Worm (Caenorhabditis elegans) whole organism, young adult: ENCODE data around the gene C31B8.9.
"Not testable (repeated sequence)": the region's sequence is repeated elsewhere in the genome, so short reads cannot be mapped to it uniquely, and the experiment has no call there.

Experiments used
- B0019.2 ChIP-seq: fragments of 200-800 bp; sonication (Bioruptor generic); conservative IDR thresholded peaks from 2 replicates; pipeline ENCODE4 v1.3.6; 2022; ENCODE audit warnings: missing genetic modification reagents, missing genetic modification characterization, missing compliant biosample characterization
- F23B12.7 ChIP-seq: sonication (generic microtip); optimal IDR thresholded peaks from 2 replicates; lab custom pipeline; 2017; ENCODE audit warnings: missing genetic modification characterization, mild to moderate bottlenecking, missing compliant biosample characterization, antibody characterized with exemption, moderate library complexity; ENCODE audit not compliant: insufficient read depth
- F33H1.4 ChIP-seq: fragments of 200-800 bp; sonication (Bioruptor generic); IDR thresholded peaks from 2 replicates; pipeline ENCODE4 v1.3.6; 2022; ENCODE audit warnings: missing genetic modification reagents, missing genetic modification characterization, missing compliant biosample characterization
- F37B4.10 ChIP-seq: fragments of 200-800 bp; sonication (Bioruptor generic); IDR thresholded peaks from 2 replicates; pipeline ENCODE4 v1.3.6; 2022; ENCODE audit warnings: missing genetic modification characterization, missing compliant biosample characterization
- F52B5.7 ChIP-seq: sonication (generic microtip); optimal IDR thresholded peaks from 2 replicates; lab custom pipeline; 2016; ENCODE audit warnings: mild to moderate bottlenecking, missing genetic modification characterization, missing compliant biosample characterization
- F57C9.4 ChIP-seq: sonication (generic microtip); optimal IDR thresholded peaks from 2 replicates; lab custom pipeline; 2017; ENCODE audit warnings: mild to moderate bottlenecking, missing genetic modification characterization, missing compliant biosample characterization
- Y67H2A.10 ChIP-seq: fragments of 200-800 bp; sonication (Bioruptor generic); conservative IDR thresholded peaks from 2 replicates; pipeline ENCODE4 v1.3.6; 2022; ENCODE audit warnings: missing genetic modification reagents, missing genetic modification characterization, missing compliant biosample characterization
- atf-7 ChIP-seq: sonication (generic microtip); optimal IDR thresholded peaks from 2 replicates; lab custom pipeline; 2017; ENCODE audit warnings: mild to moderate bottlenecking, missing genetic modification characterization, missing compliant biosample characterization
- athp-1 ChIP-seq: sonication (generic microtip); optimal IDR thresholded peaks from 2 replicates; lab custom pipeline; 2017; ENCODE audit warnings: mild to moderate bottlenecking, missing genetic modification characterization, missing compliant biosample characterization
- ccch-3 ChIP-seq: fragments of 200-800 bp; sonication (Bioruptor generic); optimal IDR thresholded peaks from 2 replicates; lab custom pipeline; 2018; ENCODE audit warnings: mild to moderate bottlenecking, missing genetic modification characterization, missing compliant biosample characterization
- ceh-100 ChIP-seq: fragments of 200-800 bp; sonication (Bioruptor generic); IDR thresholded peaks from 2 replicates; pipeline ENCODE4 v1.3.6; 2022; ENCODE audit warnings: missing genetic modification reagents, missing genetic modification characterization, missing compliant biosample characterization
- ceh-27 ChIP-seq: fragments of 200-800 bp; sonication (Bioruptor generic); optimal IDR thresholded peaks from 2 replicates; lab custom pipeline; 2018; ENCODE audit warnings: mild to moderate bottlenecking, missing genetic modification characterization, moderate library complexity, missing compliant biosample characterization
- dox-1 ChIP-seq: fragments of 200-800 bp; sonication (Bioruptor generic); IDR thresholded peaks from 2 replicates; pipeline ENCODE4 v1.3.6; 2022; ENCODE audit warnings: missing genetic modification reagents, missing genetic modification characterization, missing compliant biosample characterization
- dpff-1 ChIP-seq: sonication (generic microtip); optimal IDR thresholded peaks from 2 replicates; lab custom pipeline; 2017; ENCODE audit warnings: mild to moderate bottlenecking, missing genetic modification characterization, missing compliant biosample characterization
- efl-1 ChIP-seq: fragments of 150-350 bp; optimal IDR thresholded peaks from 2 replicates; lab custom pipeline; 2014; ENCODE audit warnings: missing biosample characterization, missing genetic modification reagents, missing genetic modification characterization
- egl-18 ChIP-seq: fragments of 200-800 bp; sonication (Bioruptor generic); IDR thresholded peaks from 2 replicates; pipeline ENCODE4 v1.3.6; 2022; ENCODE audit warnings: missing genetic modification reagents, missing genetic modification characterization, missing compliant biosample characterization
- hsf-1 ChIP-seq: fragments of 200-800 bp; sonication (Bioruptor generic); IDR thresholded peaks from 2 replicates; pipeline ENCODE4 v1.3.6; 2022; ENCODE audit warnings: missing genetic modification reagents, missing genetic modification characterization, missing compliant biosample characterization
- lin-35 ChIP-seq, 3 experiments: fragments of 150-350 bp in 2 of 3; sonication (generic microtip) in 1 of 3; optimal IDR thresholded peaks; 2 replicates each; lab custom pipeline; 2014 to 2018; ENCODE audit warnings: missing biosample characterization in 3 of 3, missing genetic modification characterization in 3 of 3, missing genetic modification reagents in 3 of 3
- lsy-27 ChIP-seq: sonication (generic microtip); optimal IDR thresholded peaks from 2 replicates; lab custom pipeline; 2017; ENCODE audit warnings: missing genetic modification characterization, mild to moderate bottlenecking, missing compliant biosample characterization, antibody characterized with exemption, missing genotype, borderline replicate concordance; ENCODE audit not compliant: insufficient read depth
- madf-8 ChIP-seq: fragments of 200-800 bp; sonication (Bioruptor generic); conservative IDR thresholded peaks from 2 replicates; pipeline ENCODE4 v1.3.6; 2022; ENCODE audit warnings: missing genetic modification reagents, missing genetic modification characterization, missing compliant biosample characterization
- mes-4 ChIP-seq: sonication (generic microtip); optimal IDR thresholded peaks from 2 replicates; lab custom pipeline; 2016; ENCODE audit warnings: missing genotype, missing genetic modification characterization, missing compliant biosample characterization
- mxl-1 ChIP-seq: sonication (generic microtip); optimal IDR thresholded peaks from 2 replicates; lab custom pipeline; 2016; ENCODE audit warnings: missing genetic modification characterization, missing compliant biosample characterization
- nhr-179 ChIP-seq: sonication (generic microtip); optimal IDR thresholded peaks from 2 replicates; lab custom pipeline; 2016; ENCODE audit warnings: mild to moderate bottlenecking, missing genetic modification characterization, missing compliant biosample characterization
- pbrm-1 ChIP-seq: fragments of 200-800 bp; sonication (Bioruptor generic); IDR thresholded peaks from 2 replicates; pipeline ENCODE4 v1.3.6; 2022; ENCODE audit warnings: missing genetic modification reagents, missing genetic modification characterization, missing compliant biosample characterization
- rcor-1 ChIP-seq: fragments of 200-800 bp; sonication (Bioruptor generic); IDR thresholded peaks from 2 replicates; pipeline ENCODE4 v1.3.6; 2022; ENCODE audit warnings: missing genetic modification reagents, missing genetic modification characterization, missing compliant biosample characterization
- rec-8 ChIP-seq, 2 experiments: sonication (generic microtip); optimal IDR thresholded peaks; 2 replicates each; lab custom pipeline; 2016; ENCODE audit warnings: mild to moderate bottlenecking in 2 of 2, missing genetic modification characterization in 2 of 2, missing genetic modification reagents in 2 of 2, missing genotype in 2 of 2, missing biosample characterization in 1 of 2, missing compliant biosample characterization in 1 of 2, moderate library complexity in 1 of 2
- repo-1 ChIP-seq: sonication (generic microtip); optimal IDR thresholded peaks from 2 replicates; lab custom pipeline; 2017; ENCODE audit warnings: mild to moderate bottlenecking, missing genetic modification characterization, missing compliant biosample characterization
- somi-1 ChIP-seq: fragments of 200-800 bp; sonication (Bioruptor generic); optimal IDR thresholded peaks from 2 replicates; lab custom pipeline; 2018; ENCODE audit warnings: mild to moderate bottlenecking, missing genetic modification characterization, missing compliant biosample characterization
- sptf-2 ChIP-seq: fragments of 200-800 bp; sonication (Bioruptor generic); optimal IDR thresholded peaks from 2 replicates; lab custom pipeline; 2018; ENCODE audit warnings: mild to moderate bottlenecking, missing genetic modification characterization, missing compliant biosample characterization
- tbp1 ChIP-seq: fragments of 200-800 bp; sonication (Bioruptor generic); optimal IDR thresholded peaks from 2 replicates; lab custom pipeline; 2018; ENCODE audit warnings: mild to moderate bottlenecking, missing genetic modification characterization, missing compliant biosample characterization
- tbx-9 ChIP-seq: sonication (generic microtip); optimal IDR thresholded peaks from 2 replicates; lab custom pipeline; 2016; ENCODE audit warnings: borderline replicate concordance, missing genetic modification characterization, inconsistent platforms, missing compliant biosample characterization
- ztf-22 ChIP-seq: fragments of 200-800 bp; sonication (Bioruptor generic); optimal IDR thresholded peaks from 2 replicates; lab custom pipeline; 2018; ENCODE audit warnings: mild to moderate bottlenecking, missing genetic modification characterization, moderate library complexity, missing compliant biosample characterization
- ztf-28 ChIP-seq: fragments of 200-800 bp; sonication (Bioruptor generic); IDR thresholded peaks from 2 replicates; pipeline ENCODE4 v1.3.6; 2022; ENCODE audit warnings: missing genetic modification reagents, missing genetic modification characterization, missing compliant biosample characterization

C31B8.9 gene

DNA sequence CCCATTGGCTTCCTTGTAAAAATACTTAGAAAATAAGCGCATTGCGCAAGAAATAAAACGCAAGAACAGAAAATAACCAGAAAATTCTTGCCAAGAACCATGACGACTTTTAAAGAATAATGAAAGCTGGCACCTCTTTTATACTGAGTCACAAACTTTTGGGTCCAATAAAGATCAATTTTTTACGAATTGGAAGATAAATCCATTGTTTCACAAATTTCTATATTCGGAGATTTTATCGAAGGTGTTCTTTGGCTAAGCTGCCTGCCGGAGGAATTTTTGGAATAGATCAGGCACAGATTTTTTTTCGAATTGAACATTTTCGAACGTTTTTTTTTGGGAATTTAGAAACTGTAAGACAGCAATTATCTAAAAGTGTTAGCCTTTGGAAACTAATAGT, at the start of gene C31B8.9:
C31B8.9 (minus strand) TSS at position 101 of the 400 bp plus-strand sequence.
- no peak for TF ChIP-seq F37B4.10 (GFP tag; lab: Robert Waterston, UW)
- TF ChIP-seq F52B5.7 (tag; lab: Kevin White, UChicago), result no peak
- no peak for TF ChIP-seq rcor-1
- TF ChIP-seq mes-4 (tag; lab: Kevin White, UChicago), result no peak
- TF ChIP-seq repo-1 (tag; lab: Kevin White, UChicago), result no peak
- TF ChIP-seq madf-8 (GFP tag; lab: Robert Waterston, UW), result no peak
- no peak for TF ChIP-seq ceh-27 (GFP tag; lab: Kevin White, UChicago)
- no peak for TF ChIP-seq F23B12.7
- TF ChIP-seq rec-8 (tag; optimal IDR thresholded peaks at IDR 0.05; lab: Kevin White, UChicago), result no peak
- no peak for TF ChIP-seq Y67H2A.10
- TF ChIP-seq nhr-179 (tag; lab: Kevin White, UChicago), result no peak

DNA sequence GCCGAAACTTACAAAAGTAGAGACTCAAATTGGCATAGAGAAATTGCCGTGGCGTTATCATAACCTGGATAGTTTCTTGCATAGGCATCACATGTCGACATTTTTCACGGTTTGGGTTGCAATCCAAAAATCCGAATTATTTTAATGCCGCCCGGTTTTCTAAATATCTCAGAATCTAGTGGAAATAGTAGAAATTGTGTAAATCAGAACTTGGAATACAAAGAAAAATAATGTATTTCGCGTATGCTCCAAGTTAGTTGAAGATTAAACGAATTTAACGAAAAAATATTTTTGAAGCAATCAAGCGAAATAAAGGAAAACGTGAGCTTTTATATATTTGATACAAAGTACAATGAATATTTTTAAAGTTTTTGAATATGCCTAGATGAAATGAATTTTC, 48.1 kb upstream of the C31B8.9 start, which contains the start of gene srw-144:
srw-144 (minus strand) TSS at position 101 of the 400 bp plus-strand sequence.
- TF ChIP-seq F57C9.4 (no peak), mes-4 (tag; lab: Kevin White, UChicago) (no peak), dox-1 (GFP tag; lab: Robert Waterston, UW) (no peak), ztf-28 (no peak), mxl-1 (tag; lab: Kevin White, UChicago) (no peak), dpff-1 (tag; lab: Kevin White, UChicago) (no peak), somi-1 (GFP tag; lab: Kevin White, UChicago) (no peak), lsy-27 (tag; lab: Kevin White, UChicago) (no peak), ztf-22 (GFP tag; lab: Kevin White, UChicago) (no peak), sptf-2 (GFP tag; lab: Kevin White, UChicago) (no peak), ccch-3 (GFP tag; lab: Kevin White, UChicago) (no peak), efl-1 (GFP tag; lab: Kevin White, UChicago) (no peak), B0019.2 (GFP tag; lab: Robert Waterston, UW) (no peak), tbp1 (no peak)

ce11 chrV:2958202-2958601, 45.4 kb upstream of the C31B8.9 start, which contains the start of gene srw-142:
Gene srw-142 (minus strand): TSS chrV:2958302.
- TF ChIP-seq hsf-1 (GFP tag; lab: Robert Waterston, UW) (no peak), ceh-100 (no peak), pbrm-1 (GFP tag; lab: Robert Waterston, UW) (no peak), mes-4 (tag; lab: Kevin White, UChicago) (no peak)

DNA sequence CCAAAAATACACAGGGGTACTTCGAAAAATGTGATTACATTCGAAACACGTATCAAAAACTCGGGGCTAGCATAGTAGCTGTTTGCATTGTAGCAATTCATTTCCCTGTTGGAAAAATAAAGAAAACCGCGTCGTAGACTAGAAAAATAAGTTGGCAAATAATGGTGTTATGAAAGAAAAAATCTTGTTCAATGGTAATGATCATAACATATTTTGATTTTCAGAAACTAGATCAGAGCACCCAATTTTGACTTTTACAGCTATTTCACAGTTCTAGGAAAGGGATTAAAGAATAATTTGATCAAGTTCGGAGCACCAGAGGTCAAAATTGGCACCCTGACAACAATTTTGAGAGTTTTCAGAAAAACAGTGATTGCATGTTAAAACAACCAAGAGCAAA, 42.5 kb upstream of the C31B8.9 start, which contains the start of gene srh-248:
srh-248 (minus strand) TSS at position 101 of the 400 bp plus-strand sequence.
- TF ChIP-seq atf-7 (tag; lab: Kevin White, UChicago); lin-35 (GFP tag; optimal IDR thresholded peaks at IDR 0.05; lab: Kevin White, UChicago); tbx-9 (tag; lab: Kevin White, UChicago): not testable (repeated sequence)

ce11 chrV:2952102-2952501, 39.3 kb upstream of the C31B8.9 start, which contains the start of gene srw-122:
Gene srw-122 (minus strand): TSS chrV:2952202.
- TF ChIP-seq athp-1; egl-18 (GFP tag; lab: Robert Waterston, UW); F33H1.4 (GFP tag; lab: Robert Waterston, UW): not testable (repeated sequence)
- TF ChIP-seq, all 124 proteins: peak for 0; not testable (repeated sequence) for 124
